Fruit fly (Drosophila melanogaster): ENCODE results near the gene hb.
A peak's percentile ranks its signal among the peaks of the same experiment; 100 is the strongest.

The hb gene

DNA sequence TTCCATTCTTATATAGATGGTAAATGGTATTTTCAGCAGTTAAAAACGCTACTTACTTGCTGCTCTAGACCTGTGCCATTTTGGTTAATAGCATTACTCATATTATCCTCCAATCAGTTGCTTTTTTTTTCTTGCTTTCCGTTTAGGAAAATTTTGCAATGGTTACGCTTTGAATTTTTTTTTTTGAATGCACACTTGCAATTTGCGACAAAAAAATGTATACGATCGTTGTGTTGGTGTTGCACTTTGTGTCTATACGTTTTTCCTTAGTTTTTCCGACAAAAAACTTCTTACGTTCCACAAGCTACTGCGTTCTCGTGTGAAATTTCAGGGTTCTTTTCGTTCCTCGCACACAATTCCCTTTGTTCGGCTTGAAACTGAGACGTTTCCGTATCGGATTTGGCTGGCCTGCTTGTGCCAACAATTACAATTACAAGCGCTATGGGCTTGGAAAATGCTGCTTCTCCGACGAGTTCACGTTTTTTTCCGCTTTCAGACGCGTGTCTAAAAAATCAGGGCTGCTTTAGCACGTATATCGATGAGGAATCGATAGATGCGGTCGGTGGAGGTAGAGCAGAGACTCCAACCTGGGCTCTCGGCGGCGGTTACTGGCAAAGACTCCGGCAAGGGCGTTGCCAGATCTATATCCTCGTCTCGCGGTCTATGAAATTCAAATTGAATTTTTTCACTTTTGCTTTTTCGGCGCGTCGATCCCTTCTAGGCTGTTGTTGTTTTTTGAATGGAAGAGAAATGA, 37.5 kb downstream of the hb start (continued):
- TF ChIP-seq fu2 (GFP tag; optimal IDR thresholded peaks at IDR 0.05): peak; percentile 56
- no peak for TF ChIP-seq Oaz (GFP tag; IDR thresholded peaks at IDR 0.05)
- TF ChIP-seq btn (GFP tag; optimal IDR thresholded peaks at IDR 0.05): no peak
- no peak for TF ChIP-seq TFAM (GFP tag; optimal IDR thresholded peaks at IDR 0.05)
- no peak for TF ChIP-seq Rx (GFP tag; IDR thresholded peaks at IDR 0.05)
- TF ChIP-seq sug (tag; optimal IDR thresholded peaks at IDR 0.05): peak; percentile 64
- peak; percentile 75 for TF ChIP-seq caup (GFP tag; optimal IDR thresholded peaks at IDR 0.05; ENCODE audit: severe bottlenecking)
- TF ChIP-seq bab2 (GFP tag; optimal IDR thresholded peaks at IDR 0.05): no peak
- TF ChIP-seq en (GFP tag; optimal IDR thresholded peaks at IDR 0.05): no peak
- no peak for TF ChIP-seq Doc2 (GFP tag; IDR thresholded peaks at IDR 0.05)
- TF ChIP-seq E2f2 (GFP tag; IDR thresholded peaks at IDR 0.05): peak; percentile 99
- TF ChIP-seq CG30403 (GFP tag; optimal IDR thresholded peaks at IDR 0.05): peak; percentile 18
- no peak for TF ChIP-seq ac (GFP tag; optimal IDR thresholded peaks at IDR 0.05)
- TF ChIP-seq Neu2 (GFP tag; optimal IDR thresholded peaks at IDR 0.05; ENCODE audit: borderline replicate concordance): no peak
- peak; percentile 64 for TF ChIP-seq CG3995 (GFP tag; optimal IDR thresholded peaks at IDR 0.05)
- peak; percentile 37 for TF ChIP-seq CG15269 (tag; optimal IDR thresholded peaks at IDR 0.05)
- TF ChIP-seq zfh1 (GFP tag; IDR thresholded peaks at IDR 0.05): no peak
- no peak for TF ChIP-seq CG6813 (GFP tag; optimal IDR thresholded peaks at IDR 0.05)
- peak in 1 of 2 experiments; percentile 74 for TF ChIP-seq crp (GFP tag; optimal IDR thresholded peaks at IDR 0.05)
- no peak for TF ChIP-seq CG4854 (GFP tag; optimal IDR thresholded peaks at IDR 0.05)
- TF ChIP-seq wor (GFP tag; IDR thresholded peaks at IDR 0.05): no peak
- peak; percentile 27 for TF ChIP-seq Dip3 (GFP tag; optimal IDR thresholded peaks at IDR 0.05)
- TF ChIP-seq otp (GFP tag; IDR thresholded peaks at IDR 0.05): no peak; the same call in 2 of the 3 replicates
- peak; percentile 88 for TF ChIP-seq HLH4C (GFP tag; IDR thresholded peaks at IDR 0.05; ENCODE audit: partially characterized antibody)
- peak; percentile 37 for TF ChIP-seq dmrt11E (tag; optimal IDR thresholded peaks at IDR 0.05)
- no peak for TF ChIP-seq fd64A (GFP tag; optimal IDR thresholded peaks at IDR 0.05)
- TF ChIP-seq CG7928 (GFP tag; optimal IDR thresholded peaks at IDR 0.05): peak; percentile 87
- no peak for TF ChIP-seq pum (GFP tag; optimal IDR thresholded peaks at IDR 0.05)
- TF ChIP-seq HmgD (GFP tag; optimal IDR thresholded peaks at IDR 0.05): peak; percentile 95
- no peak for TF ChIP-seq CG9215 (GFP tag; IDR thresholded peaks at IDR 0.05)
- peak in 1 of 2 experiments; percentile 14 for TF ChIP-seq Eip74EF (GFP tag; optimal IDR thresholded peaks at IDR 0.05)
- TF ChIP-seq gsb-n (tag; optimal IDR thresholded peaks at IDR 0.05): peak; percentile 77
- TF ChIP-seq CG4404 (GFP tag; IDR thresholded peaks at IDR 0.05): no peak
- no peak for TF ChIP-seq danr (GFP tag; IDR thresholded peaks at IDR 0.05)
- TF ChIP-seq CG1233 (GFP tag; optimal IDR thresholded peaks at IDR 0.05): peak; percentile 17
- TF ChIP-seq ERR (GFP tag; optimal IDR thresholded peaks at IDR 0.05): peak; percentile 61
- TF ChIP-seq twi (tag; optimal IDR thresholded peaks at IDR 0.05): peak; percentile 38
- no peak for TF ChIP-seq CG3407 (GFP tag; optimal IDR thresholded peaks at IDR 0.05)
- TF ChIP-seq CG6765 (GFP tag; optimal IDR thresholded peaks at IDR 0.05): peak; percentile 48
- TF ChIP-seq NC2α (GFP tag; optimal IDR thresholded peaks at IDR 0.05): peak; percentile 4
- peak; percentile 15 for TF ChIP-seq Dek (tag; optimal IDR thresholded peaks at IDR 0.05)
- TF ChIP-seq chm (GFP tag; IDR thresholded peaks at IDR 0.05): peak; percentile 56
- TF ChIP-seq z (GFP tag; IDR thresholded peaks at IDR 0.05): no peak
- no peak for TF ChIP-seq da (GFP tag; optimal IDR thresholded peaks at IDR 0.05)
- peak; percentile 16 for TF ChIP-seq CG18764 (GFP tag; optimal IDR thresholded peaks at IDR 0.05)
- no peak for TF ChIP-seq lola (GFP tag; optimal IDR thresholded peaks at IDR 0.05)
- TF ChIP-seq gem (tag; optimal IDR thresholded peaks at IDR 0.05): peak; percentile 28
- TF ChIP-seq row (GFP tag; IDR thresholded peaks at IDR 0.05): peak; percentile 55
- TF ChIP-seq ro (GFP tag; IDR thresholded peaks at IDR 0.05): no peak
- TF ChIP-seq Max (GFP tag; optimal IDR thresholded peaks at IDR 0.05): peak; percentile 76

Measured in whole organism, embryonic.